Worm (Caenorhabditis elegans) whole organism, midembryonic: ENCODE data around the gene D2062.1.

Experiments used
- T22C8.4 ChIP-seq: fragments of 200-800 bp; sonication (Bioruptor generic); IDR thresholded peaks from 2 replicates; pipeline ENCODE4 v1.3.6; 2022; ENCODE audit warnings: missing genetic modification characterization, missing compliant biosample characterization
- cog-1 ChIP-seq: sonication (generic microtip); optimal IDR thresholded peaks from 2 replicates; lab custom pipeline; 2016; ENCODE audit warnings: missing genetic modification characterization, missing compliant biosample characterization
- flt-1 ChIP-seq: fragments of 200-800 bp; sonication (Bioruptor generic); IDR thresholded peaks from 2 replicates; pipeline ENCODE4 v1.3.6; 2022; ENCODE audit warnings: missing genetic modification characterization, missing compliant biosample characterization
- klf-2 ChIP-seq: fragments of 200-800 bp; sonication (Bioruptor generic); conservative IDR thresholded peaks from 2 replicates; pipeline ENCODE4 v1.3.6; 2022; ENCODE audit warnings: missing genetic modification reagents, missing genetic modification characterization, missing compliant biosample characterization

DNA sequence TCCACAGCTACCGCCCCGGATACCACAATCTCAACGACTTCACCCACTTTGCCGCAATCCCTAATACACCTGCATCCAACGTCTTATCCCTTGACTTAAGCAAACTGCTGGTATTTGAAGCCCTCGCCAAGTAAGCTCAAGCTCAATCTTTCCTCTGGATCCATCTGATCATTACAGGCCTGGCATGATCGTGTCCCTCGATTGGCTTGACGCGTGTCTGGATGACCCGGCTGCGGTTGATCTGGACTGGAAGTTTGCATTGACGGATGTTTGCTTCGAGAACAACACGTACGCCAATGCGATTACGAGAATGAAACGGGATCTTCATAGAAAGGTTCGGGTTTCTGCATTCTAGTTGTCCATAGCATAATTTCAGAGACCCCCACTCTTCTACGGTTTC lies 30.3 kb upstream of the D2062.1 start:
- TF ChIP-seq T22C8.4 (no peak), flt-1 (GFP tag; lab: Robert Waterston, UW) (no peak), klf-2 (GFP tag; lab: Robert Waterston, UW) (no peak), cog-1 (no peak)
